Fruit fly (Drosophila melanogaster): Measurements from ENCODE around the gene Cp36.

Gene Cp36

DNA sequence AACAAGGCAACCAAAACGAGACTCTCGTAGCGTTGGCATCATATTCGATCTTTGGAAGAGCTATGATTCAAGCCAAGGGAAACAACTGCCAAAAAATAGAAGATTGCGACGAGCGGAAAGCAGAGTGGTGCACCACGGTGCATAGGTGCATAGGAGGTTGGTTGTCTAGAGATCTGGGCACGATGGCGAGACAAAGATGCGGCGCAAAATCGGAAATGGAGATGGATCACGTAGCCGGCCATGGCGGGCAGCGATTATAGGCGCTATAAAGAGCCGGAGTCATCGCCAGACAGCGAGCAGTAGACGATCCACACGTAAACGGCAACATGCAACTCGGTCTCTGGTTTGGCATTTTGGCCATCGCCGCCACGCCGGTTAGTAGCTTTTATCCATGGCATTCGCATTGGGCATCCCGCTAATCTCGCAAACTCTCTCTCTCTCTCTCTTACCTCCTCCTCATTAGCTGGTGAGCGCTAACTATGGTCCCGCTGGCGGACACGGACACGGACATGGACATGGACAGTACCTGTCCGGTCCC is at the start of gene Cp36:
TSS of gene Cp36 (plus strand) at position 289 of the 538 bp plus-strand sequence.
- TF ChIP-seq insv (optimal IDR thresholded peaks at IDR 0.05) (no peak), h (optimal IDR thresholded peaks at IDR 0.05) (no peak), ttk (optimal IDR thresholded peaks at IDR 0.05) (no peak), psq (optimal IDR thresholded peaks at IDR 0.05) (no peak), Sin3A (optimal IDR thresholded peaks at IDR 0.05) (no peak), Myc (optimal IDR thresholded peaks at IDR 0.05) (no peak)

DNA sequence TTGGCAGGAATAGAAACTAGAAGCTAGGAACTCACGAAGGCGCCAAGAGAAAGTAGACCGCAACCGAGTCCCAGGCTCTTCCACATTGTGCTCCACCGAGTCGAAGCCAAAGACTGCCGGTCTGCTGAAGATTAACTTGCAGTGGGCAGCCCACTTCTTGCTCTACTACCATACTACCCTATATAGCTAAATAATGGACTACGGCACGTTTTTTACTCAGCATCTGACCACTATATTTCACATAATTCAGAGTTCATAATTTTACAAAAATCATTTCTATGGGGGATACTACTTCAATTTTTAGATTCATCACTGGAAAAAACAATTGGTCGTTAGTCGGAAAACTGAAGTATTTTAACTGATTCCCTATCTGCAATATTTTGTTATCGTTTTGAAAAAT is 45.4 kb upstream of the Cp36 start, which contains the start of gene CG32712:
TSS of gene CG32712 (minus strand) at position 101 of the 400 bp plus-strand sequence.
- TF ChIP-seq Sin3A (optimal IDR thresholded peaks at IDR 0.05), result no peak
- no peak for TF ChIP-seq ttk (optimal IDR thresholded peaks at IDR 0.05)
- no peak for TF ChIP-seq psq (optimal IDR thresholded peaks at IDR 0.05)
- no peak for TF ChIP-seq insv (optimal IDR thresholded peaks at IDR 0.05)
- no peak for TF ChIP-seq h (optimal IDR thresholded peaks at IDR 0.05)
- no peak for TF ChIP-seq Myc (optimal IDR thresholded peaks at IDR 0.05)

DNA sequence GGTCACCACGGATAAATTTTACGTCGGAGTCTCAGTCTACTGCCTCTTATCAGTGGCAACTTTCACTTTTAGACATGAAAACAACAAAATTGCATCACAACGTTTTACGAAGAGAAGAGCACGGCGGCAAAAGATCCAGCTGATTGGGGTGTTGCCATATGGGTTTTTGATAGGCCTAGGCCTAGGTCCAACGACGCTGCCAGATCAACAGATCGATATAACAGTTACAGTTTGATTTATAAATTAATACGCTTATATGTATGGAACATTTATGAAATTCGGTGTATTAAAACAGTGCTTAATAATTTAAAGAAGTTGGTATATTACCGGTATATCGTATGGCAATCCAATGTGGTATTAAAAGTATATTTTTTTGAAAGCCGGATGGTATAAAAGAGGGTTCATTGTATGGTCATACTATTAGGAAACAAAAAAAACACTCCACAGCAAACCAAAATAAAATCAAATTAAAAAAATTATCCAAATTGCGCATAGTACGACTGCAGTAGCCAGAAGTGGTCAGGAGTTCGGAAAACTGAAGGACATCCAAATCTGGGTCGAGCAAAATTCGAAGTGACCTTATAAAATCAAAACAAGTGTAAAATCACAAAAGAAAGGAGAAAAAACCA is 42.3 kb upstream of the Cp36 start, which contains the start of gene CG1440:
TSS of gene CG1440 (plus strand) at position 402 of the 629 bp plus-strand sequence.
- TF ChIP-seq Myc (optimal IDR thresholded peaks at IDR 0.05) (no peak), psq (optimal IDR thresholded peaks at IDR 0.05) (no peak), Sin3A (optimal IDR thresholded peaks at IDR 0.05) (no peak), insv (optimal IDR thresholded peaks at IDR 0.05) (no peak)

DNA sequence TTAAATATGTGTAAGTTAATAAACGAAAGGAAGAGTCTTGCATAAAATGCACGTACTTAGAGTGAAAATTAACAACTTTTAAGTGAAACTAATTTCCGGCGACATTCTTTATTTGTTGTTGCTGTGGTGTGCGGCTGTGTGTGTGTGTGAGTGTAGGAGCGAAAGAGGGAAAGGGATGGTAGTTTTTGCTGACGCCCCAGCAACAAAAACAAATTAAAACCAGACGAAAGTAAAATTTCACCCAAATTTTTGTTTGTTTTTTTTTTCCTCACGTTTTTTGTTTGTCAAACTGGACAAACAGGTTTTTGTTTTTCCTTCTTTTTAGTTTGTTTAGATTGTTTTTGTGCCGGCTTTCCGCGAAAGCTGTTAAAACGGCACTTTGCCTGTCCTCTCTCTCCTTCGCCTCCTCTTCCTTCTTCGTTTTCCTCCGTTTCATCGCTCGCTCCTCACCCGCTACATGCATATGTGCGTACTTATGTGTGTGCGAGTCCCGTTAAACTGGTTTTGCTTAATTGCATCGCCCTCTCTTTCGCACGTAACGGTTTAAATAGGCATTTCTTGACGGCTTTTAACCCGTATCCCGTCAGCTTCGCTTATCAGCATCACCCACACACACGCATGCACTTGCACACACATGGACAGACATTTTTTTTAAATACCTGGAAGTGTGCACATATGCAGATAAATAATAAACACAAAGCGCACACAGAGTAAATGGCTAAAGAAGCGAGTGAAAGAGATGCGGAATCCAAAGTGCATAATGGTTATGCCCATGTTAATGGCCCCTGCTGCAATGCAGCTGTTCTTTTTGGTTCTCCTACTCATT is 41.6 kb upstream of the Cp36 start, which contains the start of gene Miga:
TSS of gene Miga (minus strand) at position 536 of the 826 bp plus-strand sequence.
- TF ChIP-seq psq (optimal IDR thresholded peaks at IDR 0.05) (no peak), insv (optimal IDR thresholded peaks at IDR 0.05) (no peak), Myc (optimal IDR thresholded peaks at IDR 0.05) (no peak), h (optimal IDR thresholded peaks at IDR 0.05) (no peak), Sin3A (optimal IDR thresholded peaks at IDR 0.05) (no peak), ttk (optimal IDR thresholded peaks at IDR 0.05) (no peak)

DNA sequence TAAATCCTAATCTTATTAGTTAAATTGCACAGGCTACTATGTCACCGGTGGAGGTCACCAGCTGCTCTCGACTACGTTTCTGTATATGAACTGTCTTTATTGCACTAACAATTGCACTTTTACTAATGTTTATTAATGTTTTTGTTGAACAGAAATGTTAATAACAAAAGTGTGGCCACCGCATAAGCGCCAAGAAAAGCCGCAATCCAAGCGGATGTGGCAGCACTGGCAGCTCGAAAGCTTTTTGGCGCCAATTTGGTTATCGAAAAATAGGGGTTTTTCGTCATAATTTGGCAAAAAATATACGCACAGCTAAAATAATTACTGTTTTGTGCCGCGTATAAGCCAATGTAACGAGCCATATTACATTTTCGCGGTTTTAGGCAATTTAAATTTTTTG is 37.0 kb upstream of the Cp36 start, which contains the start of gene CG12123:
TSS of gene CG12123 (minus strand) at position 188 of the 400 bp plus-strand sequence.
- TF ChIP-seq h (optimal IDR thresholded peaks at IDR 0.05) (no peak), Sin3A (optimal IDR thresholded peaks at IDR 0.05) (no peak), psq (optimal IDR thresholded peaks at IDR 0.05) (no peak), ttk (optimal IDR thresholded peaks at IDR 0.05) (no peak), insv (optimal IDR thresholded peaks at IDR 0.05) (no peak), Myc (optimal IDR thresholded peaks at IDR 0.05) (no peak)

DNA sequence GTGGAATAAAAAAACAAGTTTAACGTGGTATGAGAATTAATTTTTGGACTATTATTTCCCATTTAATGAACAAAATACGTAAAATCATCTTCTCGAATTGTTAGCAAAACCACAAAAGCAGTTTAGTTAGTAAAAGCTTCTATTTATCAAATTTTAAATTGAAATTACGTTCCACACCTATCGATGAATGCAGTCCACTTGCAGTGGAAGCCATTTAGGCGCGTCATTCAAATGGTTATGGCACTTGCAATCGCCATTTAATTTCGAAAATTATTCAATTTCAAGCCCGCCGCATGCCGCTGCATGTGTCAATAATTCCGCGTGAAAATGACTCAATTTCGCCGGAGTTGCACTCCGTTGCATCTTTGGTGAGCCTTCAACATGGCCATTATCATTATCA is 36.2 kb upstream of the Cp36 start:
- no peak for TF ChIP-seq Myc (optimal IDR thresholded peaks at IDR 0.05)
- TF ChIP-seq psq (optimal IDR thresholded peaks at IDR 0.05), result no peak
- no peak for TF ChIP-seq ttk (optimal IDR thresholded peaks at IDR 0.05)
- TF ChIP-seq h (optimal IDR thresholded peaks at IDR 0.05), result no peak
- TF ChIP-seq Sin3A (optimal IDR thresholded peaks at IDR 0.05), result no peak
- TF ChIP-seq insv (optimal IDR thresholded peaks at IDR 0.05), result no peak

DNA sequence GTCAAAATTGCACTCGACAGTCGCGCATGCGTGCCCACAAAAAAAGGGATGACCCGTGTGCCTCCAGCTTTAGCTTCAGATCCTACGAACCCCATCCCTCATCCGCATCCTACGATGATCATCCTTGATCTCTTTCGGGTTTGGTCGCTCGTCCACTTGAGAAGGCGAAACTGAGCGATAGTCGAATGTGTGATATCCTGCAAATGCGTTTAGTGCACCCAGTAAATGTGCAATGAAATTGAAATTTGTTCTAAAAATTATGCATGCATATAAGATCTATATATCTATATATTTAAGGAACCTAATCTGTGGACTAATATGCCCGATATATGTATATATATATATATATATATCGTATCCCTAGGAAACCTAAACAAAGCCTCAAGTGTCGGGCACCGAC is 34.8 kb upstream of the Cp36 start:
- TF ChIP-seq psq (optimal IDR thresholded peaks at IDR 0.05) (no peak), Myc (optimal IDR thresholded peaks at IDR 0.05) (no peak), insv (optimal IDR thresholded peaks at IDR 0.05) (no peak), ttk (optimal IDR thresholded peaks at IDR 0.05) (no peak), h (optimal IDR thresholded peaks at IDR 0.05) (no peak), Sin3A (optimal IDR thresholded peaks at IDR 0.05) (no peak)

DNA sequence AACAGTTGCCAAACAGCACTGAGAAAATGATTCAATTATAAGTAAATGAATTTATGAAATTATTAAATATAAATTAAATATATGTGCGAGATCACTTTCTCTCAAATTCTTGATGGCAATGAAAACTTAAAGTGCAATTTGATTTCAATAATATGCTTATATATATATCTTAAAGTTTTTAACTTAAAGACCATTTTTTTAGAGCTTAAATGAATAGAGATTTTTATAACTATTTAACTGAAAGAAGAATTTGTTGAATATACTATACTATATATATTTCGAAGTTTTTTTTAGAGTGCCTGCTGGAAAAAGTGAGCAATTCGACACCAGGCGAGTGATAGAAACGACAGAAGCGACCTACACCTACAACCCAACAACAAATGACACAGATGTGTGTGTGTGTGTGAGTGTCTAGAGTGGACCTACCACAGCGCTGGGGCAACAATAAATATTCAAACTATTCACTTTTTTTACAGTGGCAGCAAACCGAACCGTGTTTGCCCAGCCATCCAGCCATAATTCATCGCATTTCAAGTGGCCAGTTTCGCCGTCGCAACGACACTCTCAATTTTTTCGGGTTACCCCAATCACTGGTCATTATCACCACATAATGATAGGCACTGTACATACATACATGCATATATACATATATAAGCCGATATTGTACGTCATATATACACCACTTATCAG is 34.1 kb upstream of the Cp36 start:
- no peak for TF ChIP-seq psq (optimal IDR thresholded peaks at IDR 0.05)
- no peak for TF ChIP-seq Myc (optimal IDR thresholded peaks at IDR 0.05)
- no peak for TF ChIP-seq ttk (optimal IDR thresholded peaks at IDR 0.05)
- TF ChIP-seq Sin3A (optimal IDR thresholded peaks at IDR 0.05), result no peak
- TF ChIP-seq insv (optimal IDR thresholded peaks at IDR 0.05), result no peak
- TF ChIP-seq h (optimal IDR thresholded peaks at IDR 0.05), result no peak

DNA sequence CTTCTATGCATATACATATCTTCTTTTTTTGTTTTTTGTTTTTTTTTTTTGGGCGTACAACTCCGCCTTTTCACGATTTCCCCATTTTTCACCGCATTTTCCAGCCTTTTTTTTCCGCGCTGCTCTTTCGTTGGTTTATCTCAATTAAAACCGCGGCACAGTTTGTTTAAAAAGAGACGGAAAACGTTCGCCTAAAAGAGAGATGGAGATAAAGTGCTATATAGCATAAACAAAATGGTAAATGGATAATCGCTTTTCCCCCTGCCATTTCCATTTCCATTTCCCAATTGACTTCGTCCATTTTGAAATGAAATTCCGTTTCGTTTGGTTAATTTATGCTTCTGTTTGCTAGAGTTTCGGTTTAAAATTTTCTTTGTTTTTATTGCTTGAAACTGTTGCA is 32.0 kb upstream of the Cp36 start:
- TF ChIP-seq psq (optimal IDR thresholded peaks at IDR 0.05), result no peak

DNA sequence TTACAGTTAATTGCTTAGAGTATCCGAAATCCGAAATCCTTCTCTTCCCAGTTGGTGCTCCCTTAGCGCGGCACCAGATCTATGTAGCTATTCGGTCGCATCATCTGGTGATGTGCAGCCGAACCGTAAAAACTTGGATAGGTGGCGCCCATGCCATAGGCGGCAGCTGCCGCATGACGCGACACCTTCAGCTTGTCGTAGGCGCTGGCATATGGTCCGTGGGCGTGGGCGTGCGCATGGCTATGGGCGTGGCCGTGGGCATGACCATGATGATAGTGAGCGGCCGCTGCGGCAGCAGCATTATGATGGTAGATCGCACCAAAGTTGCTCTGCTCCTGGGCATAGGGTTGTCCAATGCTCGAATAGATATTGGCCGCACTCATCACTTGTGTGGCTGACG is 30.9 kb upstream of the Cp36 start:
- TF ChIP-seq Sin3A (optimal IDR thresholded peaks at IDR 0.05), result no peak
- TF ChIP-seq insv (optimal IDR thresholded peaks at IDR 0.05), result no peak
- TF ChIP-seq psq (optimal IDR thresholded peaks at IDR 0.05), result no peak
- no peak for TF ChIP-seq Myc (optimal IDR thresholded peaks at IDR 0.05)
- TF ChIP-seq h (optimal IDR thresholded peaks at IDR 0.05), result no peak

DNA sequence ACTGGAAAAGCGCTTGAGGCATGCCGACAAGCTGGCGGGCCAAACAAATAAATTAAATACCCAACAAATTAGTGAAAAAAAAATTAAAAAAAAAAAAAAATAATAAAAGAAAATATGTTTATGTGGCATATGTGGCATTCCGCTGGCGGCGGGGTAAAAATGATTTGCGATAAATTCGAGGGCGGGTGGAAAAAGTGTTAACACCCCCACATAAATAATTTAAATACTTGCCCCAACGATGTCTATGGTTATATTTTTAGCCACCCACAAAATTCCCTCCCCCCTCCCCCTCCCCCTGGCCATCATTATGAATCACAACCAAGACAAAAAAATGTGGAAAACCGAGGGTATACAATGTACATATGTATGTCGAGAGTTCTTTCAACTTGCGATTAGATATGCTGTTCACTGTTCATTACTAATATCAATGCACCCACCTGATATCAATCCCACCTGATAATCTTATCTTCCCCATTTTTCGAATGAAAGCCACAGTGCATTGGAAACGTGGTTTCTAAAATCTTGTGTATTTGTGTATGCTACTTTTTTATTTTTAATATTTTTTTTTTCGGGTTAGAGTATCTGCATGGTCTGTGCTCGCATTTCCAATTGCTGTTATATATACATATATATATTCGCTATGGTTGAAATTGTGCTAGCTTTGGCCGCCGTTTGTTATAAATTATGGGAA is 28.8 kb upstream of the Cp36 start:
- TF ChIP-seq insv (optimal IDR thresholded peaks at IDR 0.05), result no peak
- no peak for TF ChIP-seq Sin3A (optimal IDR thresholded peaks at IDR 0.05)
- TF ChIP-seq psq (optimal IDR thresholded peaks at IDR 0.05), result no peak
- TF ChIP-seq Myc (optimal IDR thresholded peaks at IDR 0.05), result no peak
- no peak for TF ChIP-seq ttk (optimal IDR thresholded peaks at IDR 0.05)

All from Kc167 (cell line).